Fruit fly (Drosophila melanogaster): ENCODE data around the gene CG14262.

Gene CG14262

DNA sequence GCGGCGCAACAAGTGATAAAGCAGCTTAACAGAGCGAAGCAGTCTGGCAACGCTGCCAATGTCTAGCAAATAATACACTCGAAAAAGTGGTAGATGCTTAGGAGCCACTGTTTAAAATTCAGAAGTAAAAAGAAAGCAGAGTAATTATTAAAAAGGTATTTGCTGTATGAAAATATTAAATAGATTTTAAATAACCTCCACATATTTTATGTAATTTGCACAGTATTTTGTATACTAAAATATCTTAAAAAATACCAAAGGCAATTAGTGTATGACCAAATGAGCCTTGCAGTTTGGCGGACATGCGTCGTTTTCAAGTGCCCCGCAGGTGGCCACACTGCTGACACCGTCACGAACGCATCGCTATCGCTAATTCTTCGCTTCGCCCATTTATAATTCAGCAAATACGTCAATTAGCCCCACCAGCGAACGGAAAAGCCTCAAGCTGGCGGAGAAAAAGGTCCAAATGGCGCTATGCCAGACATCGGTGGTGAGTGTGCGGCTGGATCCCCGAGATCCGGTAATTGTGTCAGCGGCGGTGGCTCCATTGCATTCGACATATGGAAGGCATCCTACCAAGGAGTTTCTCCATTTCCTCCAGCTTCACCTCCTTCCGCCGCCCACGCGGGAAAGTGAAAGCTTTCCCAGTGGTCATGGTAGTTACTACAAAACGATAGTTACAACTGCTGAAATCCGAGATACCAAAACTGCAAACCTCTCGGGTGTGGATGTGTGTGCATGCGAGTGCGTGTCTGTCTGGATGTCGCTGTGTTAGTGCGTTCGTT, 11.9 kb downstream of the CG14262 start, which contains the start of gene pll (continued):
- TF ChIP-seq ab (GFP tag; optimal IDR thresholded peaks at IDR 0.05): peak; percentile 6
- no peak for TF ChIP-seq disco-r (GFP tag; optimal IDR thresholded peaks at IDR 0.05)
- TF ChIP-seq CG8281 (tag; optimal IDR thresholded peaks at IDR 0.05): no peak
- peak; percentile 59 for TF ChIP-seq eyg (GFP tag; optimal IDR thresholded peaks at IDR 0.05)
- TF ChIP-seq pho (GFP tag; optimal IDR thresholded peaks at IDR 0.05): peak; percentile 78
- no peak for TF ChIP-seq sna (GFP tag; IDR thresholded peaks at IDR 0.05; ENCODE audit: partially characterized antibody)
- no peak for TF ChIP-seq corto (GFP tag; optimal IDR thresholded peaks at IDR 0.05)
- peak; percentile 74 for TF ChIP-seq E2f2 (GFP tag; IDR thresholded peaks at IDR 0.05)
- TF ChIP-seq dmrt11E (tag; optimal IDR thresholded peaks at IDR 0.05): peak; percentile 72
- TF ChIP-seq CG5180 (GFP tag; optimal IDR thresholded peaks at IDR 0.05): no peak
- TF ChIP-seq Neu2 (GFP tag; optimal IDR thresholded peaks at IDR 0.05; ENCODE audit: borderline replicate concordance): no peak
- TF ChIP-seq cg (GFP tag; optimal IDR thresholded peaks at IDR 0.05): peak; percentile 75
- TF ChIP-seq ttk (GFP tag; IDR thresholded peaks at IDR 0.05): peak; percentile 84
- TF ChIP-seq sim (GFP tag; IDR thresholded peaks at IDR 0.05): no peak
- peak; percentile 58 for TF ChIP-seq run (tag; optimal IDR thresholded peaks at IDR 0.05)
- TF ChIP-seq cwo (GFP tag; optimal IDR thresholded peaks at IDR 0.05): peak; percentile 65
- TF ChIP-seq wor (GFP tag; IDR thresholded peaks at IDR 0.05): peak; percentile 75
- no peak for TF ChIP-seq fd64A (GFP tag; optimal IDR thresholded peaks at IDR 0.05)
- TF ChIP-seq NC2α (GFP tag; optimal IDR thresholded peaks at IDR 0.05): no peak
- no peak for TF ChIP-seq CkIIα-i1 (GFP tag; IDR thresholded peaks at IDR 0.05)
- TF ChIP-seq Usf (GFP tag; optimal IDR thresholded peaks at IDR 0.05): no peak
- TF ChIP-seq CTCF (GFP tag; optimal IDR thresholded peaks at IDR 0.05): no peak
- TF ChIP-seq HLHmδ (GFP tag; optimal IDR thresholded peaks at IDR 0.05): no peak
- TF ChIP-seq CG6254 (GFP tag; optimal IDR thresholded peaks at IDR 0.05): peak; percentile 51
- TF ChIP-seq Fer2 (tag; optimal IDR thresholded peaks at IDR 0.05): peak; percentile 66
- peak; percentile 89 for TF ChIP-seq HLH3B (GFP tag; IDR thresholded peaks at IDR 0.05)
- peak; percentile 69; the same call in 1 of the 2 replicates for TF ChIP-seq seq (GFP tag; IDR thresholded peaks at IDR 0.05)
- peak; percentile 63 for TF ChIP-seq CG3281 (GFP tag; optimal IDR thresholded peaks at IDR 0.05)
- no peak for TF ChIP-seq Hey (tag; optimal IDR thresholded peaks at IDR 0.05)
- peak; percentile 42 for TF ChIP-seq twi (tag; optimal IDR thresholded peaks at IDR 0.05)
- TF ChIP-seq ara (GFP tag; IDR thresholded peaks at IDR 0.05): peak; percentile 80
- peak; percentile 91 for TF ChIP-seq CG17328 (GFP tag; IDR thresholded peaks at IDR 0.05)
- TF ChIP-seq scrt (GFP tag; optimal IDR thresholded peaks at IDR 0.05): peak; percentile 99
- peak; percentile 41 for TF ChIP-seq CG10543 (GFP tag; optimal IDR thresholded peaks at IDR 0.05)
- TF ChIP-seq kay (GFP tag; optimal IDR thresholded peaks at IDR 0.05): peak; percentile 65
- TF ChIP-seq CG1603 (tag; optimal IDR thresholded peaks at IDR 0.05): peak; percentile 71
- TF ChIP-seq pzg (GFP tag; optimal IDR thresholded peaks at IDR 0.05): peak; percentile 93
- no peak for TF ChIP-seq TFAM (GFP tag; optimal IDR thresholded peaks at IDR 0.05)
- TF ChIP-seq nmo (GFP tag; optimal IDR thresholded peaks at IDR 0.05): peak; percentile 89
- peak; percentile 81 for TF ChIP-seq CG1602 (GFP tag; optimal IDR thresholded peaks at IDR 0.05)
- peak; percentile 77 for TF ChIP-seq CG32767 (GFP tag; IDR thresholded peaks at IDR 0.05)
- TF ChIP-seq B-H2 (GFP tag; optimal IDR thresholded peaks at IDR 0.05): no peak
- TF ChIP-seq Jarid2 (GFP tag; optimal IDR thresholded peaks at IDR 0.05): peak; percentile 28
- peak; percentile 93 for TF ChIP-seq CG9932 (GFP tag; IDR thresholded peaks at IDR 0.05)
- TF ChIP-seq zfh1 (GFP tag; IDR thresholded peaks at IDR 0.05): peak; percentile 91
- peak; percentile 70 for TF ChIP-seq exex (tag; optimal IDR thresholded peaks at IDR 0.05)
- peak; percentile 17 for TF ChIP-seq CG7271 (tag; optimal IDR thresholded peaks at IDR 0.05)
- no peak for TF ChIP-seq wek (GFP tag; optimal IDR thresholded peaks at IDR 0.05)
- no peak for TF ChIP-seq CG2129 (GFP tag; IDR thresholded peaks at IDR 0.05; ENCODE audit: partially characterized antibody)
